Worm (Caenorhabditis elegans) whole organism, young adult: ENCODE measurements around the gene garr-1.

Experiments
- B0336.3 ChIP-seq: fragments of 200-800 bp; sonication (Bioruptor generic); IDR thresholded peaks from 2 replicates; pipeline ENCODE4 v1.3.6; 2022; ENCODE audit warnings: missing genetic modification characterization, missing compliant biosample characterization
- C06A6.2 ChIP-seq: fragments of 200-800 bp; sonication (Bioruptor generic); conservative IDR thresholded peaks from 2 replicates; pipeline ENCODE4 v1.3.6; 2022; ENCODE audit warnings: missing genetic modification characterization, missing compliant biosample characterization
- C17E4.6 ChIP-seq: fragments of 200-800 bp; sonication (Bioruptor generic); IDR thresholded peaks from 2 replicates; pipeline ENCODE4 v1.3.6; 2022; ENCODE audit warnings: missing genetic modification reagents, missing genetic modification characterization, missing compliant biosample characterization
- F23B12.7 ChIP-seq: sonication (generic microtip); optimal IDR thresholded peaks from 2 replicates; lab custom pipeline; 2017; ENCODE audit warnings: missing genetic modification characterization, mild to moderate bottlenecking, missing compliant biosample characterization, antibody characterized with exemption, moderate library complexity; ENCODE audit not compliant: insufficient read depth
- F39B2.1 ChIP-seq: fragments of 200-800 bp; sonication (Bioruptor generic); IDR thresholded peaks from 2 replicates; pipeline ENCODE4 v1.3.6; 2022; ENCODE audit warnings: missing genetic modification reagents, missing genetic modification characterization, missing compliant biosample characterization
- F49E8.2 ChIP-seq: sonication (generic microtip); optimal IDR thresholded peaks from 3 replicates; lab custom pipeline; 2017; ENCODE audit warnings: missing genetic modification characterization, mild to moderate bottlenecking, missing compliant biosample characterization, antibody characterized with exemption, moderate library complexity; ENCODE audit not compliant: insufficient read depth
- F52B5.7 ChIP-seq: sonication (generic microtip); optimal IDR thresholded peaks from 2 replicates; lab custom pipeline; 2016; ENCODE audit warnings: mild to moderate bottlenecking, missing genetic modification characterization, missing compliant biosample characterization
- F55B11.4 ChIP-seq: sonication (generic microtip); optimal IDR thresholded peaks from 2 replicates; lab custom pipeline; 2016; ENCODE audit warnings: missing compliant biosample characterization, missing genetic modification characterization, borderline replicate concordance; ENCODE audit not compliant: insufficient read depth
- F57C9.4 ChIP-seq: sonication (generic microtip); optimal IDR thresholded peaks from 2 replicates; lab custom pipeline; 2017; ENCODE audit warnings: mild to moderate bottlenecking, missing genetic modification characterization, missing compliant biosample characterization
- K11D2.4 ChIP-seq: fragments of 200-800 bp; sonication (Bioruptor generic); IDR thresholded peaks from 2 replicates; pipeline ENCODE4 v1.3.6; 2022; ENCODE audit warnings: missing genetic modification reagents, missing genetic modification characterization, missing compliant biosample characterization
- T26A5.8 ChIP-seq: sonication (generic microtip); optimal IDR thresholded peaks from 2 replicates; lab custom pipeline; 2016; ENCODE audit warnings: missing genetic modification characterization, missing compliant biosample characterization
- Y53F4B.3 ChIP-seq: fragments of 200-800 bp; sonication (Bioruptor generic); IDR thresholded peaks from 2 replicates; pipeline ENCODE4 v1.3.6; 2022; ENCODE audit warnings: missing genetic modification reagents, missing genetic modification characterization, missing compliant biosample characterization
- Y53G8AR.9 ChIP-seq: fragments of 200-800 bp; sonication (Bioruptor generic); conservative IDR thresholded peaks from 2 replicates; pipeline ENCODE4 v1.3.6; 2022; ENCODE audit warnings: missing genetic modification reagents, missing genetic modification characterization, missing compliant biosample characterization
- atf-7 ChIP-seq: sonication (generic microtip); optimal IDR thresholded peaks from 2 replicates; lab custom pipeline; 2017; ENCODE audit warnings: mild to moderate bottlenecking, missing genetic modification characterization, missing compliant biosample characterization
- bed-1 ChIP-seq: fragments of 200-800 bp; sonication (Bioruptor generic); IDR thresholded peaks from 2 replicates; pipeline ENCODE4 v1.3.6; 2022; ENCODE audit warnings: missing genetic modification reagents, missing genetic modification characterization, missing compliant biosample characterization
- cebp-1 ChIP-seq, 2 experiments: fragments of 200-800 bp in 1 of 2; sonication (Bioruptor generic) in 1 of 2; sonication (generic microtip) in 1 of 2; IDR thresholded peaks in 1 of 2; optimal IDR thresholded peaks in 1 of 2; 2 replicates each; pipeline versions ENCODE4 v1.3.6 to Lab custom; 2017 to 2022; ENCODE audit warnings: missing compliant biosample characterization in 2 of 2, missing genetic modification characterization in 2 of 2, mild to moderate bottlenecking in 1 of 2, missing genetic modification reagents in 1 of 2, moderate library complexity in 1 of 2
- cebp-2 ChIP-seq: fragments of 200-800 bp; sonication (Bioruptor generic); IDR thresholded peaks from 2 replicates; pipeline ENCODE4 v1.3.6; 2022; ENCODE audit warnings: missing genetic modification characterization, missing compliant biosample characterization
- ceh-100 ChIP-seq: fragments of 200-800 bp; sonication (Bioruptor generic); IDR thresholded peaks from 2 replicates; pipeline ENCODE4 v1.3.6; 2022; ENCODE audit warnings: missing genetic modification reagents, missing genetic modification characterization, missing compliant biosample characterization
- ceh-40 ChIP-seq: fragments of 200-800 bp; sonication (Bioruptor generic); IDR thresholded peaks from 2 replicates; pipeline ENCODE4 v1.3.6; 2022; ENCODE audit warnings: missing genetic modification characterization, missing compliant biosample characterization
- chd-7 ChIP-seq: sonication (generic microtip); optimal IDR thresholded peaks from 2 replicates; lab custom pipeline; 2016; ENCODE audit warnings: mild to moderate bottlenecking, missing genetic modification characterization, moderate library complexity, missing compliant biosample characterization
- die-1 ChIP-seq: sonication (generic microtip); optimal IDR thresholded peaks from 2 replicates; lab custom pipeline; 2016; ENCODE audit warnings: missing genotype, mild to moderate bottlenecking, missing genetic modification characterization, missing compliant biosample characterization
- dox-1 ChIP-seq: fragments of 200-800 bp; sonication (Bioruptor generic); IDR thresholded peaks from 2 replicates; pipeline ENCODE4 v1.3.6; 2022; ENCODE audit warnings: missing genetic modification reagents, missing genetic modification characterization, missing compliant biosample characterization
- egl-18 ChIP-seq: fragments of 200-800 bp; sonication (Bioruptor generic); IDR thresholded peaks from 2 replicates; pipeline ENCODE4 v1.3.6; 2022; ENCODE audit warnings: missing genetic modification reagents, missing genetic modification characterization, missing compliant biosample characterization
- egl-44 ChIP-seq: fragments of 200-800 bp; sonication (Bioruptor generic); IDR thresholded peaks from 2 replicates; pipeline ENCODE4 v1.3.6; 2022; ENCODE audit warnings: missing genetic modification reagents, missing genetic modification characterization, missing compliant biosample characterization
- egrh-3 ChIP-seq: fragments of 200-800 bp; sonication (Bioruptor generic); IDR thresholded peaks from 2 replicates; pipeline ENCODE4 v1.3.6; 2022; ENCODE audit warnings: missing genetic modification reagents, missing genetic modification characterization, missing compliant biosample characterization
- hlh-26 ChIP-seq: fragments of 200-800 bp; sonication (Bioruptor generic); conservative IDR thresholded peaks from 2 replicates; pipeline ENCODE4 v1.3.6; 2022; ENCODE audit warnings: missing genetic modification reagents, missing genetic modification characterization, missing compliant biosample characterization
- hmg-1.2 ChIP-seq: fragments of 200-800 bp; sonication (Bioruptor generic); IDR thresholded peaks from 2 replicates; pipeline ENCODE4 v1.3.6; 2022; ENCODE audit warnings: missing genetic modification reagents, missing genetic modification characterization, missing compliant biosample characterization
- hsf-1 ChIP-seq: fragments of 200-800 bp; sonication (Bioruptor generic); IDR thresholded peaks from 2 replicates; pipeline ENCODE4 v1.3.6; 2022; ENCODE audit warnings: missing genetic modification reagents, missing genetic modification characterization, missing compliant biosample characterization
- let-526 ChIP-seq: fragments of 200-800 bp; sonication (Bioruptor generic); IDR thresholded peaks from 2 replicates; pipeline ENCODE4 v1.3.6; 2022; ENCODE audit warnings: missing genetic modification reagents, missing genetic modification characterization, missing compliant biosample characterization
- lin-26 ChIP-seq: fragments of 200-800 bp; sonication (Bioruptor generic); IDR thresholded peaks from 2 replicates; pipeline ENCODE4 v1.3.6; 2022; ENCODE audit warnings: missing genetic modification reagents, missing genetic modification characterization, missing compliant biosample characterization
- lin-35 ChIP-seq, 3 experiments: fragments of 150-350 bp in 2 of 3; sonication (generic microtip) in 1 of 3; optimal IDR thresholded peaks; 2 replicates each; lab custom pipeline; 2014 to 2018; ENCODE audit warnings: missing biosample characterization in 3 of 3, missing genetic modification characterization in 3 of 3, missing genetic modification reagents in 3 of 3
- madf-6 ChIP-seq: fragments of 200-800 bp; sonication (Bioruptor generic); IDR thresholded peaks from 2 replicates; pipeline ENCODE4 v1.3.6; 2022; ENCODE audit warnings: missing genetic modification reagents, missing genetic modification characterization, missing compliant biosample characterization
- madf-8 ChIP-seq: fragments of 200-800 bp; sonication (Bioruptor generic); conservative IDR thresholded peaks from 2 replicates; pipeline ENCODE4 v1.3.6; 2022; ENCODE audit warnings: missing genetic modification reagents, missing genetic modification characterization, missing compliant biosample characterization
- mcd-1 ChIP-seq: fragments of 200-800 bp; sonication (Bioruptor generic); IDR thresholded peaks from 2 replicates; pipeline ENCODE4 v1.3.6; 2022; ENCODE audit warnings: missing genetic modification reagents, missing genetic modification characterization, missing compliant biosample characterization
- nfya-2 ChIP-seq: fragments of 200-800 bp; sonication (Bioruptor generic); IDR thresholded peaks from 2 replicates; pipeline ENCODE4 v1.3.6; 2022; ENCODE audit warnings: missing genetic modification reagents, missing genetic modification characterization, missing compliant biosample characterization
- nfyb-1 ChIP-seq: fragments of 200-800 bp; sonication (Bioruptor generic); IDR thresholded peaks from 2 replicates; pipeline ENCODE4 v1.3.6; 2022; ENCODE audit warnings: missing genetic modification reagents, missing genetic modification characterization, missing compliant biosample characterization
- nhr-90 ChIP-seq: sonication (generic microtip); optimal IDR thresholded peaks from 2 replicates; lab custom pipeline; 2016; ENCODE audit warnings: missing genotype, mild to moderate bottlenecking, missing genetic modification characterization, missing compliant biosample characterization
- rcor-1 ChIP-seq: fragments of 200-800 bp; sonication (Bioruptor generic); IDR thresholded peaks from 2 replicates; pipeline ENCODE4 v1.3.6; 2022; ENCODE audit warnings: missing genetic modification reagents, missing genetic modification characterization, missing compliant biosample characterization
- snpc-1.3 ChIP-seq: sonication (generic microtip); optimal IDR thresholded peaks from 2 replicates; lab custom pipeline; 2017; ENCODE audit warnings: missing genetic modification characterization, mild to moderate bottlenecking, missing compliant biosample characterization, antibody characterized with exemption, moderate library complexity, missing genotype, missing genetic modification reagents; ENCODE audit not compliant: insufficient read depth
- snpc-3.4 ChIP-seq: sonication (generic microtip); optimal IDR thresholded peaks from 2 replicates; lab custom pipeline; 2017; ENCODE audit warnings: missing genetic modification characterization, mild to moderate bottlenecking, missing compliant biosample characterization, antibody characterized with exemption, moderate library complexity, missing genotype, missing genetic modification reagents
- tbp1 ChIP-seq: fragments of 200-800 bp; sonication (Bioruptor generic); optimal IDR thresholded peaks from 2 replicates; lab custom pipeline; 2018; ENCODE audit warnings: mild to moderate bottlenecking, missing genetic modification characterization, missing compliant biosample characterization
- tlf-1 ChIP-seq: fragments of 200-800 bp; sonication (Bioruptor generic); optimal IDR thresholded peaks from 2 replicates; lab custom pipeline; 2018; ENCODE audit warnings: mild to moderate bottlenecking, missing genetic modification characterization, missing compliant biosample characterization
- zfh-2 ChIP-seq: fragments of 200-800 bp; sonication (Bioruptor generic); conservative IDR thresholded peaks from 2 replicates; pipeline ENCODE4 v1.3.6; 2022; ENCODE audit warnings: missing genetic modification reagents, missing genetic modification characterization, missing compliant biosample characterization

The garr-1 gene

ce11 chrIV:385150-385937 is 40.6 kb upstream of the garr-1 start, which contains the start of gene rps-24 (continued):
- TF ChIP-seq Y53G8AR.9: peak; percentile 90
- peak; percentile 48 for TF ChIP-seq die-1
- 0 out of 2 replicates have a peak, but pooled peaks have one; percentile 37 for TF ChIP-seq egl-18 (GFP tag; lab: Robert Waterston, UW)
- peak; percentile 79 for TF ChIP-seq madf-8
- TF ChIP-seq C06A6.2 (GFP tag; lab: Robert Waterston, UW): peak; percentile 93
- peak; percentile 82 for TF ChIP-seq hsf-1
- TF ChIP-seq rcor-1 (GFP tag; lab: Robert Waterston, UW): peak; percentile 97
- TF ChIP-seq lin-35 (GFP tag; optimal IDR thresholded peaks at IDR 0.05; lab: Kevin White, UChicago): peak in 1 of 3 experiments; percentile 82
- TF ChIP-seq K11D2.4 (GFP tag; lab: Robert Waterston, UW): peak; percentile 96
- peak; percentile 71 for TF ChIP-seq tbp1
- peak; percentile 87 for TF ChIP-seq cebp-1 (GFP tag; IDR thresholded peaks at IDR 0.05; lab: Robert Waterston, UW)
- TF ChIP-seq cebp-1 (tag; optimal IDR thresholded peaks at IDR 0.05; lab: Kevin White, UChicago): peak; percentile 90
- peak; percentile 58 for TF ChIP-seq chd-7 (tag; lab: Kevin White, UChicago)
- peak; percentile 91 for TF ChIP-seq egl-44 (GFP tag; lab: Robert Waterston, UW)
- TF ChIP-seq F23B12.7: peak; percentile 73
- peak; percentile 53; the same call in 1 of the 2 replicates for TF ChIP-seq ceh-40 (GFP tag; lab: Robert Waterston, UW)
- TF ChIP-seq ceh-100 (GFP tag; lab: Robert Waterston, UW): peak; percentile 100
- TF ChIP-seq hmg-1.2 (GFP tag; lab: Robert Waterston, UW): peak; percentile 92
- TF ChIP-seq F52B5.7 (tag; lab: Kevin White, UChicago): peak; percentile 6
- TF ChIP-seq nhr-90: peak; percentile 54
- peak; percentile 93 for TF ChIP-seq mcd-1 (GFP tag; lab: Robert Waterston, UW)
- peak; percentile 99 for TF ChIP-seq dox-1 (GFP tag; lab: Robert Waterston, UW)

ce11 chrIV:386576-386975 is 39.4 kb upstream of the garr-1 start, which contains the start of gene T07A9.14:
T07A9.14 (plus strand) TSS chrIV:386699.
- TF ChIP-seq nfya-2 (GFP tag; lab: Robert Waterston, UW) (0 out of 2 replicates have a peak, but pooled peaks have one; percentile 8), bed-1 (GFP tag; lab: Robert Waterston, UW) (no peak), atf-7 (tag; lab: Kevin White, UChicago) (peak; percentile 50), F49E8.2 (tag; lab: Kevin White, UChicago) (peak; percentile 52), F57C9.4 (tag; lab: Kevin White, UChicago) (no peak), egrh-3 (GFP tag; lab: Robert Waterston, UW) (no peak), madf-6 (GFP tag; lab: Robert Waterston, UW) (peak; percentile 73), nfyb-1 (GFP tag; lab: Robert Waterston, UW) (peak; percentile 60; the same call in 1 of the 2 replicates), C17E4.6 (GFP tag; lab: Robert Waterston, UW) (no peak), snpc-3.4 (tag; lab: Kevin White, UChicago) (no peak), Y53F4B.3 (GFP tag; lab: Robert Waterston, UW) (no peak), T26A5.8 (tag; lab: Kevin White, UChicago) (no peak), let-526 (GFP tag; lab: Robert Waterston, UW) (no peak), cebp-2 (peak; percentile 64; the same call in 1 of the 2 replicates), hlh-26 (GFP tag; lab: Robert Waterston, UW) (no peak), zfh-2 (GFP tag; lab: Robert Waterston, UW) (no peak), F39B2.1 (GFP tag; lab: Robert Waterston, UW) (no peak), tlf-1 (GFP tag; lab: Kevin White, UChicago) (peak; percentile 27), snpc-1.3 (tag; lab: Kevin White, UChicago) (peak; percentile 31), hmg-1.2 (GFP tag; lab: Robert Waterston, UW) (peak; percentile 37; the same call in 1 of the 2 replicates), lin-35 (GFP tag; optimal IDR thresholded peaks at IDR 0.05; lab: Kevin White, UChicago) (peak in 1 of 3 experiments; percentile 53), mcd-1 (GFP tag; lab: Robert Waterston, UW) (peak; percentile 37; the same call in 1 of the 2 replicates), F55B11.4 (tag; lab: Kevin White, UChicago) (no peak), ceh-100 (GFP tag; lab: Robert Waterston, UW) (peak; percentile 77), lin-26 (GFP tag; lab: Robert Waterston, UW) (0 out of 2 replicates have a peak, but pooled peaks have one; percentile 32), Y53G8AR.9 (peak; percentile 58; the same call in 1 of the 2 replicates), rcor-1 (GFP tag; lab: Robert Waterston, UW) (peak; percentile 43; the same call in 1 of the 2 replicates), ceh-40 (GFP tag; lab: Robert Waterston, UW) (0 out of 2 replicates have a peak, but pooled peaks have one; percentile 54), B0336.3 (GFP tag; lab: Robert Waterston, UW) (peak; percentile 64; the same call in 1 of the 2 replicates)
